Fruit fly (Drosophila melanogaster) whole organism, prepupa: ENCODE data around the gene CG15408.

ENCODE experiments used
- Blimp-1 ChIP-seq: fragments of 200-800 bp; sonication (Bioruptor generic); optimal IDR thresholded peaks from 3 replicates; lab custom pipeline; 2017; ENCODE audit warnings: missing biosample characterization, missing genetic modification characterization, mild to moderate bottlenecking, moderate library complexity, missing genetic modification reagents
- CG10669 ChIP-seq: fragments of 200-800 bp; sonication (Bioruptor generic); optimal IDR thresholded peaks from 3 replicates; lab custom pipeline; 2018; ENCODE audit warnings: missing biosample characterization, mild to moderate bottlenecking, missing genetic modification characterization, moderate library complexity
- CG11762 ChIP-seq: fragments of 200-800 bp; sonication (Bioruptor generic); optimal IDR thresholded peaks from 3 replicates; lab custom pipeline; 2016; ENCODE audit warnings: missing biosample characterization, missing genetic modification characterization; ENCODE audit not compliant: insufficient read depth
- CG11902 ChIP-seq: fragments of 200-800 bp; sonication (Bioruptor generic); optimal IDR thresholded peaks from 3 replicates; lab custom pipeline; 2016; ENCODE audit warnings: missing biosample characterization, missing genetic modification characterization
- CG15336 ChIP-seq: fragments of 200-800 bp; sonication (Bioruptor generic); IDR thresholded peaks from 2 replicates; pipeline ENCODE4 v1.3.6; 2022; ENCODE audit warnings: missing biosample characterization, missing genetic modification characterization
- CG16779 ChIP-seq: fragments of 200-800 bp; sonication (Bioruptor generic); optimal IDR thresholded peaks from 3 replicates; lab custom pipeline; 2017; ENCODE audit warnings: missing biosample characterization, mild to moderate bottlenecking, missing genetic modification characterization
- CG31627 ChIP-seq: fragments of 200-800 bp; sonication (Bioruptor generic); optimal IDR thresholded peaks from 3 replicates; lab custom pipeline; 2016; ENCODE audit warnings: missing biosample characterization, missing genetic modification characterization
- CG32006 ChIP-seq: fragments of 200-800 bp; sonication (Bioruptor generic); optimal IDR thresholded peaks from 3 replicates; lab custom pipeline; 2017; ENCODE audit warnings: missing biosample characterization, mild to moderate bottlenecking, missing genetic modification characterization
- CG34406 ChIP-seq: fragments of 200-800 bp; sonication (Bioruptor generic); optimal IDR thresholded peaks from 3 replicates; lab custom pipeline; 2016; ENCODE audit warnings: missing biosample characterization, missing genetic modification characterization
- CG3919 ChIP-seq: fragments of 200-800 bp; sonication (Bioruptor generic); optimal IDR thresholded peaks from 3 replicates; lab custom pipeline; 2016; ENCODE audit warnings: missing biosample characterization, missing genetic modification characterization
- CG4318 ChIP-seq: fragments of 200-800 bp; sonication (Bioruptor generic); optimal IDR thresholded peaks from 3 replicates; lab custom pipeline; 2017; ENCODE audit warnings: missing biosample characterization, mild to moderate bottlenecking, missing genetic modification characterization
- CG6276 ChIP-seq: fragments of 200-800 bp; sonication (Bioruptor generic); optimal IDR thresholded peaks from 2 replicates; lab custom pipeline; 2017; ENCODE audit warnings: missing biosample characterization, mild to moderate bottlenecking, missing genetic modification characterization
- CG6792 ChIP-seq: fragments of 200-800 bp; sonication (Bioruptor generic); optimal IDR thresholded peaks from 3 replicates; lab custom pipeline; 2016; ENCODE audit warnings: missing biosample characterization, missing genetic modification characterization
- CG6808 ChIP-seq: fragments of 200-800 bp; sonication (Bioruptor generic); optimal IDR thresholded peaks from 3 replicates; lab custom pipeline; 2017; ENCODE audit warnings: missing biosample characterization, missing genetic modification characterization, mild to moderate bottlenecking, moderate library complexity, missing genetic modification reagents
- CG6854 ChIP-seq: fragments of 200-800 bp; sonication (Bioruptor generic); optimal IDR thresholded peaks from 2 replicates; lab custom pipeline; 2017; ENCODE audit warnings: missing biosample characterization, mild to moderate bottlenecking, missing genetic modification characterization
- CG8119 ChIP-seq: fragments of 200-800 bp; sonication (Bioruptor generic); IDR thresholded peaks from 3 replicates; pipeline ENCODE4 v1.3.6; 2022; ENCODE audit warnings: missing biosample characterization, missing genetic modification characterization
- CG8632 ChIP-seq: fragments of 200-800 bp; sonication (Bioruptor generic); optimal IDR thresholded peaks from 3 replicates; lab custom pipeline; 2016; ENCODE audit warnings: missing biosample characterization, missing genetic modification characterization
- CG9139 ChIP-seq: fragments of 200-800 bp; sonication (Bioruptor generic); optimal IDR thresholded peaks from 3 replicates; lab custom pipeline; 2017; ENCODE audit warnings: missing biosample characterization, mild to moderate bottlenecking, missing genetic modification characterization
- Eip78C ChIP-seq: fragments of 200-800 bp; sonication (Bioruptor generic); peaks from one replicate; lab custom pipeline; 2016; ENCODE audit warnings: missing biosample characterization, missing genetic modification characterization
- Eip93F ChIP-seq: fragments of 200-800 bp; sonication (Bioruptor generic); optimal IDR thresholded peaks from 2 replicates; lab custom pipeline; 2016; ENCODE audit warnings: missing biosample characterization, mild to moderate bottlenecking, missing genetic modification characterization
- Ets21C ChIP-seq: fragments of 200-800 bp; sonication (Bioruptor generic); optimal IDR thresholded peaks from 3 replicates; lab custom pipeline; 2016; ENCODE audit warnings: missing biosample characterization, missing genetic modification characterization
- Ets96B ChIP-seq: fragments of 200-800 bp; optimal IDR thresholded peaks from 2 replicates; lab custom pipeline; 2019; ENCODE audit warnings: missing biosample characterization, mild to moderate bottlenecking, missing genetic modification characterization, moderate library complexity
- Gug ChIP-seq: fragments of 200-800 bp; sonication (Bioruptor generic); IDR thresholded peaks from 2 replicates; pipeline ENCODE4 v1.3.6; 2022; ENCODE audit warnings: missing biosample characterization, missing genetic modification characterization
- Hr38 ChIP-seq: sonication (Bioruptor generic); optimal IDR thresholded peaks from 2 replicates; lab custom pipeline; 2016; ENCODE audit warnings: missing biosample characterization, missing genetic modification characterization
- Hr4 ChIP-seq: fragments of 200-800 bp; sonication (Bioruptor generic); optimal IDR thresholded peaks from 3 replicates; lab custom pipeline; 2016; ENCODE audit warnings: missing biosample characterization, missing genetic modification characterization
- Lpt ChIP-seq: fragments of 200-800 bp; sonication (Bioruptor generic); optimal IDR thresholded peaks from 3 replicates; lab custom pipeline; 2016; ENCODE audit warnings: missing biosample characterization, missing genetic modification characterization
- Met ChIP-seq: fragments of 200-800 bp; sonication (Bioruptor generic); optimal IDR thresholded peaks from 3 replicates; lab custom pipeline; 2016; ENCODE audit warnings: missing biosample characterization, missing genetic modification characterization
- OdsH ChIP-seq: fragments of 200-800 bp; sonication (Bioruptor generic); optimal IDR thresholded peaks from 3 replicates; lab custom pipeline; 2016; ENCODE audit warnings: missing biosample characterization, missing genetic modification characterization
- Smox ChIP-seq: fragments of 200-800 bp; sonication (Bioruptor generic); optimal IDR thresholded peaks from 3 replicates; lab custom pipeline; 2016; ENCODE audit warnings: missing biosample characterization, missing genetic modification characterization
- Sox102F ChIP-seq: fragments of 200-800 bp; sonication (Bioruptor generic); optimal IDR thresholded peaks from 2 replicates; lab custom pipeline; 2016; ENCODE audit warnings: missing biosample characterization, mild to moderate bottlenecking, missing genetic modification characterization
- Sox14 ChIP-seq: fragments of 200-800 bp; sonication (Bioruptor generic); optimal IDR thresholded peaks from 3 replicates; lab custom pipeline; 2016; ENCODE audit warnings: missing biosample characterization, missing genetic modification characterization
- Sox15 ChIP-seq: fragments of 200-800 bp; sonication (Bioruptor generic); optimal IDR thresholded peaks from 3 replicates; lab custom pipeline; 2016; ENCODE audit warnings: missing biosample characterization, missing genetic modification characterization
- achi ChIP-seq: fragments of 200-800 bp; sonication (Bioruptor generic); optimal IDR thresholded peaks from 3 replicates; lab custom pipeline; 2016; ENCODE audit warnings: missing biosample characterization, missing genetic modification characterization
- cyc ChIP-seq: fragments of 200-800 bp; sonication (Bioruptor generic); optimal IDR thresholded peaks from 3 replicates; lab custom pipeline; 2016; ENCODE audit warnings: missing biosample characterization, missing genetic modification characterization
- dac ChIP-seq: fragments of 200-800 bp; sonication (Bioruptor generic); optimal IDR thresholded peaks from 2 replicates; lab custom pipeline; 2017; ENCODE audit warnings: missing biosample characterization, mild to moderate bottlenecking, missing genetic modification characterization
- dsx ChIP-seq: fragments of 200-800 bp; optimal IDR thresholded peaks from 3 replicates; lab custom pipeline; 2019; ENCODE audit warnings: missing biosample characterization, mild to moderate bottlenecking, missing genetic modification characterization, moderate library complexity; ENCODE audit not compliant: poor library complexity, severe bottlenecking
- eg ChIP-seq: fragments of 200-800 bp; sonication (Bioruptor generic); IDR thresholded peaks from 3 replicates; pipeline ENCODE4 v1.3.6; 2022; ENCODE audit warnings: missing biosample characterization, missing genetic modification characterization
- esn ChIP-seq: fragments of 200-800 bp; sonication (Bioruptor generic); optimal IDR thresholded peaks from 2 replicates; lab custom pipeline; 2016; ENCODE audit warnings: missing biosample characterization, mild to moderate bottlenecking, missing genetic modification characterization, moderate library complexity
- fd59A ChIP-seq: fragments of 200-800 bp; sonication (Bioruptor generic); optimal IDR thresholded peaks from 2 replicates; lab custom pipeline; 2017; ENCODE audit warnings: missing biosample characterization, mild to moderate bottlenecking, missing genetic modification characterization, missing genetic modification reagents
- fd85E ChIP-seq: fragments of 200-800 bp; sonication (Bioruptor generic); optimal IDR thresholded peaks from 3 replicates; lab custom pipeline; 2016; ENCODE audit warnings: missing biosample characterization, missing genetic modification characterization
- lz ChIP-seq: fragments of 200-800 bp; sonication (Bioruptor generic); optimal IDR thresholded peaks from 3 replicates; lab custom pipeline; 2016; ENCODE audit warnings: missing biosample characterization, missing genetic modification characterization
- net ChIP-seq: fragments of 200-800 bp; sonication (Bioruptor generic); optimal IDR thresholded peaks from 3 replicates; lab custom pipeline; 2016; ENCODE audit warnings: missing biosample characterization, missing genetic modification characterization
- pdm3 ChIP-seq: fragments of 200-800 bp; sonication (Bioruptor generic); optimal IDR thresholded peaks from 3 replicates; lab custom pipeline; 2016; ENCODE audit warnings: missing biosample characterization, missing genetic modification characterization
- salr ChIP-seq, 2 experiments: fragments of 200-800 bp; sonication (Bioruptor generic); optimal IDR thresholded peaks; 3 replicates each; lab custom pipeline; 2016 to 2018; ENCODE audit warnings: missing biosample characterization in 2 of 2, missing genetic modification characterization in 2 of 2, mild to moderate bottlenecking in 1 of 2
- spab ChIP-seq: fragments of 200-800 bp; sonication (Bioruptor generic); optimal IDR thresholded peaks from 2 replicates; lab custom pipeline; 2017; ENCODE audit warnings: missing biosample characterization, mild to moderate bottlenecking, missing genetic modification characterization, missing genetic modification reagents
- ss ChIP-seq, 2 experiments: fragments of 200-800 bp; sonication (Bioruptor generic); optimal IDR thresholded peaks; 2 replicates in 1 of 2; 3 replicates in 1 of 2; lab custom pipeline; 2017 to 2018; ENCODE audit warnings: mild to moderate bottlenecking in 2 of 2, missing biosample characterization in 2 of 2, missing genetic modification characterization in 2 of 2, moderate library complexity in 1 of 2
- svp ChIP-seq: fragments of 200-800 bp; sonication (Bioruptor generic); peaks from one replicate; lab custom pipeline; 2016; ENCODE audit warnings: missing biosample characterization, missing genetic modification characterization
- topi ChIP-seq: fragments of 200-800 bp; sonication (Bioruptor generic); optimal IDR thresholded peaks from 3 replicates; lab custom pipeline; 2016; ENCODE audit warnings: missing biosample characterization, missing genetic modification characterization

Gene CG15408

dm6 chr2L:3338566-3339215, 6.1 kb downstream of the CG15408 start (continued):
- TF ChIP-seq spab (peak; percentile 66), eg (peak; percentile 89), Blimp-1 (GFP tag; lab: Kevin White, UChicago) (no peak), Smox (peak; percentile 75), CG8632 (GFP tag; lab: Kevin White, UChicago) (peak; percentile 48), esn (GFP tag; lab: Kevin White, UChicago) (peak; percentile 80), Eip78C (peak; percentile 95), CG31627 (GFP tag; lab: Kevin White, UChicago) (peak; percentile 84), lz (GFP tag; lab: Kevin White, UChicago) (peak; percentile 81)

DNA sequence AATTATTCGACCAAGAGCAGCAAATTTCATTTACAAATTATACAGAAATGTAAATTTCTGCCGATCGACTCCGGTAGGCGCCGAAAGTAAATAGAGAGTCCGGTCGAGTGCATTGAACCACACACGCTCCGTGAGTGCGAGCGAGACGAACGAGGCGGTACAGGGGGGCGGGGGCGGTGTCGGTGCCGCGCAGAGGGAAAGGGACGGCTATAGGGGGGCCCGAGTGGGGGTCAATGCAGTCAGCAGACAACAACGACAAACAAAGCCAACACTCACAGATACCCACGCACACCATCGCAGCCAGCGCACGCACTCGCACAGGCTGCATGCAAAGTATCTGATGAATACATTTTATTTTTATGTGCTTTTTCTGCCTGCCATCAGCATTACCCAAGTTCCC, 6.8 kb downstream of the CG15408 start:
- peak; percentile 56 for TF ChIP-seq Blimp-1 (GFP tag; lab: Kevin White, UChicago)
- TF ChIP-seq Sox15 (GFP tag; lab: Kevin White, UChicago): no peak
- peak; percentile 37; the same call in 1 of the 2 replicates for TF ChIP-seq Gug (GFP tag; lab: Robert Waterston, UW)
- no peak for TF ChIP-seq achi (GFP tag; lab: Kevin White, UChicago)
- TF ChIP-seq Eip78C: no peak
- TF ChIP-seq svp: peak; percentile 96
- TF ChIP-seq Smox: no peak
- TF ChIP-seq Ets96B (tag; lab: Kevin White, UChicago): no peak
- TF ChIP-seq CG6808 (GFP tag; lab: Kevin White, UChicago): peak; percentile 9
- no peak for TF ChIP-seq esn (GFP tag; lab: Kevin White, UChicago)
- no peak for TF ChIP-seq spab
- TF ChIP-seq Hr38: no peak
- no peak for TF ChIP-seq CG31627 (GFP tag; lab: Kevin White, UChicago)
- TF ChIP-seq CG34406: no peak
- TF ChIP-seq Met (GFP tag; lab: Kevin White, UChicago): no peak
- no peak for TF ChIP-seq CG6276 (GFP tag; lab: Kevin White, UChicago)
- peak; percentile 57 for TF ChIP-seq Sox14
- no peak for TF ChIP-seq CG11902 (GFP tag; lab: Kevin White, UChicago)
- no peak for TF ChIP-seq CG4318 (GFP tag; lab: Kevin White, UChicago)
- TF ChIP-seq CG6854: peak; percentile 26
- peak in 1 of 2 experiments; percentile 84 for TF ChIP-seq ss (GFP tag; optimal IDR thresholded peaks at IDR 0.05; lab: Kevin White, UChicago)
- TF ChIP-seq CG15336 (GFP tag; lab: Robert Waterston, UW): 0 out of 2 replicates have a peak, but pooled peaks have one; percentile 7
- no peak for TF ChIP-seq CG9139 (GFP tag; lab: Kevin White, UChicago)
- no peak for TF ChIP-seq CG6792 (GFP tag; lab: Kevin White, UChicago)
- TF ChIP-seq salr (GFP tag; optimal IDR thresholded peaks at IDR 0.05; lab: Kevin White, UChicago): no peak
- TF ChIP-seq CG10669 (GFP tag; lab: Kevin White, UChicago): no peak
- TF ChIP-seq topi (GFP tag; lab: Kevin White, UChicago): no peak
- TF ChIP-seq Sox102F (GFP tag; lab: Kevin White, UChicago): no peak
- TF ChIP-seq cyc (GFP tag; lab: Kevin White, UChicago): no peak
- TF ChIP-seq CG11762 (GFP tag; lab: Kevin White, UChicago): no peak
- TF ChIP-seq dac (GFP tag; lab: Kevin White, UChicago): no peak
- no peak for TF ChIP-seq fd85E
- TF ChIP-seq CG8119 (GFP tag; lab: Robert Waterston, UW): no peak
- no peak for TF ChIP-seq CG32006
- no peak for TF ChIP-seq CG8632 (GFP tag; lab: Kevin White, UChicago)
- TF ChIP-seq Eip93F: no peak
- no peak for TF ChIP-seq Ets21C (GFP tag; lab: Kevin White, UChicago)
- no peak for TF ChIP-seq fd59A
- no peak for TF ChIP-seq net (GFP tag; lab: Kevin White, UChicago)
- no peak for TF ChIP-seq Hr4 (GFP tag; lab: Kevin White, UChicago)
- TF ChIP-seq OdsH: no peak
- TF ChIP-seq CG16779: no peak
- TF ChIP-seq dsx (GFP tag; lab: Kevin White, UChicago): peak; percentile 77
- no peak for TF ChIP-seq CG3919
- TF ChIP-seq Lpt (GFP tag; lab: Kevin White, UChicago): peak; percentile 49
- no peak for TF ChIP-seq pdm3
